Fruit fly (Drosophila melanogaster) S2 (cell line): ENCODE results near the gene SdhD.

Experiments used
- CG8478 ChIP-seq: fragments of >200 bp; optimal IDR thresholded peaks from 2 replicates; lab custom pipeline; 2018
- CTCF ChIP-seq, 2 experiments: fragments of >200 bp; optimal IDR thresholded peaks; 2 replicates each; lab custom pipeline; 2018

DNA sequence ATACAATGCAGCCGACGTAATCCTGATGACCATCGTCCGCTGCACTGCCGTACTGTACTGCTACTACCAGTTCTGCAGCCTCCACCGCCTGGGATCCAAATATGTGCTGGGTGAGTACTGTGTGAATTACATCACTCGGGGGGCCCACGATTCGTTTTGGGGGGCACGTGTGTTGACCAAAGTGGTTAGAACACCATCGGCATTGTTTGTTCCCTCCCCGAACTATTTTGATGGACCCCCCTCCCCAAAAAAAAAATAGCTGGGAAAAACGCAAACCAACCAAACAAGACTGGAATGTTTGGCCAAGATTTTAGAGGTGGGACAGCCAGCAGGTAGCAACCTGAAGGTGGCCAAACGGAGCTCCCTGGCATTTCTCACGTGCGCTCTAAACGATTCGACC is 13.0 kb downstream of the SdhD start:
- TF ChIP-seq CG8478 (lab: Kevin White, UChicago): no peak
- TF ChIP-seq CTCF (optimal IDR thresholded peaks at IDR 0.05; lab: Kevin White, UChicago): no peak
